Fruit fly (Drosophila melanogaster): ENCODE results near the gene Muc91C.

The Muc91C gene

dm6 chr3R:18692619-18693018, at the start of gene Muc91C:
Gene Muc91C (minus strand): TSS chr3R:18692719.
- TF ChIP-seq h (optimal IDR thresholded peaks at IDR 0.05): no peak
- TF ChIP-seq insv (optimal IDR thresholded peaks at IDR 0.05): no peak
- no peak for TF ChIP-seq ttk (optimal IDR thresholded peaks at IDR 0.05)
- no peak for TF ChIP-seq Sin3A (optimal IDR thresholded peaks at IDR 0.05)
- TF ChIP-seq Myc (optimal IDR thresholded peaks at IDR 0.05): no peak
- no peak for TF ChIP-seq psq (optimal IDR thresholded peaks at IDR 0.05)

DNA sequence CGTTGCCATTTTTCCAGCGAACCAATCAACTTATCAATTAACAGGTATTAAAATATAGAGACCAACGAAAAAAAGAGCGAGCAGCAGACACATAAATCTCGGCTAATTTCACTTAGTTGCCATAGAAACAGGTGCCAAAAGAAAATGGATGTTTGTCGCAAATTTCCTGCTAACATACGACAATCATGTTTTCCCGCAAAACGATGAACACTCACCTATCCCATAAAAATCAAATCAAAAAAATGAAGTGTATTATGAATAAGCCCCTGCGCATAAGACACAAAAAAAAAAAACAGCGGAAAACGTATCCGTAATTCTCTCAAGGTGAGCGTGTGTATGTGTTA, 49.3 kb upstream of the Muc91C start:
- TF ChIP-seq h (optimal IDR thresholded peaks at IDR 0.05): no peak
- TF ChIP-seq psq (optimal IDR thresholded peaks at IDR 0.05): no peak
- TF ChIP-seq ttk (optimal IDR thresholded peaks at IDR 0.05): no peak
- no peak for TF ChIP-seq Myc (optimal IDR thresholded peaks at IDR 0.05)
- TF ChIP-seq Sin3A (optimal IDR thresholded peaks at IDR 0.05): no peak
- no peak for TF ChIP-seq insv (optimal IDR thresholded peaks at IDR 0.05)

dm6 chr3R:18741027-18741843, 48.7 kb upstream of the Muc91C start:
- TF ChIP-seq ttk (optimal IDR thresholded peaks at IDR 0.05): no peak
- no peak for TF ChIP-seq psq (optimal IDR thresholded peaks at IDR 0.05)
- TF ChIP-seq Myc (optimal IDR thresholded peaks at IDR 0.05): no peak
- no peak for TF ChIP-seq insv (optimal IDR thresholded peaks at IDR 0.05)
- TF ChIP-seq h (optimal IDR thresholded peaks at IDR 0.05): no peak
- no peak for TF ChIP-seq Sin3A (optimal IDR thresholded peaks at IDR 0.05)

- TF ChIP-seq ttk (optimal IDR thresholded peaks at IDR 0.05): no peak
- TF ChIP-seq psq (optimal IDR thresholded peaks at IDR 0.05): no peak
- no peak for TF ChIP-seq h (optimal IDR thresholded peaks at IDR 0.05)
- TF ChIP-seq Sin3A (optimal IDR thresholded peaks at IDR 0.05): no peak
- no peak for TF ChIP-seq Myc (optimal IDR thresholded peaks at IDR 0.05)
- no peak for TF ChIP-seq insv (optimal IDR thresholded peaks at IDR 0.05)
These were observed 47.7 kb upstream of the Muc91C start for dm6 chr3R:18739978-18740954.

DNA sequence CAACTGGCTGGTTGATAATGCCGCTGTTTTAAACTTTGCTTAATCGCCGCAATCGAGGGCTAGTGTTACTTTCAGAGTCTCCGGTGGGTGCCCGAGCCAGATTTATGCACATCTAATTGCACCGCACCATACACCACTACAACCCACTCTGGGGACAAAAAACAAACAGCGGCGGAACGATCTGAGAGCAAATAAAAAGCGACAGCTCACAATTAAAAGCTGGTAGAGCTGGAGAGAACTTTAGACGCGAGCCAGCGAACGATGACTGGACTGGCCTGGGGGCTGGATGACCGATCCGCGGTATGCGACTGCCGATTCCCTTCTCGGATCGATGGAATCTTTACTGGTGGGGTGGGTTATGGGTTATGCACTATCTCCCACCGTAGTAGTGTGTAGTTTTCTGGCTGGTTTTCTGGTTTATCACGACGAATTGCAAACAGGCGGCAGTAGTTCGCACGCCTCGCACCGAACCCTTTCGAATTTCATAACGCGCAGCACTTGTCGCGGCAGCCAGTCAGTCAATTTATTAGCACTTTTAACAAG, 47.0 kb upstream of the Muc91C start:
- TF ChIP-seq h (optimal IDR thresholded peaks at IDR 0.05) (no peak), Sin3A (optimal IDR thresholded peaks at IDR 0.05) (no peak), insv (optimal IDR thresholded peaks at IDR 0.05) (no peak), psq (optimal IDR thresholded peaks at IDR 0.05) (no peak), Myc (optimal IDR thresholded peaks at IDR 0.05) (no peak), ttk (optimal IDR thresholded peaks at IDR 0.05) (no peak)

- no peak for TF ChIP-seq h (optimal IDR thresholded peaks at IDR 0.05)
- TF ChIP-seq insv (optimal IDR thresholded peaks at IDR 0.05): no peak
- TF ChIP-seq psq (optimal IDR thresholded peaks at IDR 0.05): no peak
- TF ChIP-seq ttk (optimal IDR thresholded peaks at IDR 0.05): no peak
- TF ChIP-seq Myc (optimal IDR thresholded peaks at IDR 0.05): no peak
- no peak for TF ChIP-seq Sin3A (optimal IDR thresholded peaks at IDR 0.05)
These were observed 46.4 kb upstream of the Muc91C start for dm6 chr3R:18738705-18739434.

DNA sequence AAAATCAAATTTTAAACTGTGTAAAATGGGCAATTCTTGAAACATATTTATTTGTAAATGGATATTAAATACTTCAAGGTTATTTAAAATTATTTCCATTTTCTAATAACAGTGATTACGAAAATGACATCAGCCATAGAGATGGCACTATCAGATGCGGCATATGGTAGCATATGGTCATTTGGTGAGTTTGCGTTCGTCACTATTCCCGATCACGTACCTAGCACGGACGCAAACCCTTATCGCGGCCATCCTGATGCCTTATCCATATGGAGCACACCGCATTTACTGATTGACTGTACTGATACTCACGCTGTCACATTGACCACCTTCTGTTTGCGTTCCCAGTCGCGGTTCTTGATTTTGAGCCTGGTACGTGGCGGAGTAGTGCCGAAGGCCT, 45.6 kb upstream of the Muc91C start:
- TF ChIP-seq h (optimal IDR thresholded peaks at IDR 0.05) (no peak), insv (optimal IDR thresholded peaks at IDR 0.05) (no peak), Sin3A (optimal IDR thresholded peaks at IDR 0.05) (no peak), Myc (optimal IDR thresholded peaks at IDR 0.05) (no peak), ttk (optimal IDR thresholded peaks at IDR 0.05) (no peak), psq (optimal IDR thresholded peaks at IDR 0.05) (no peak)

dm6 chr3R:18733580-18733979, 41.1 kb upstream of the Muc91C start:
- TF ChIP-seq Sin3A (optimal IDR thresholded peaks at IDR 0.05) (no peak), h (optimal IDR thresholded peaks at IDR 0.05) (no peak), insv (optimal IDR thresholded peaks at IDR 0.05) (no peak), Myc (optimal IDR thresholded peaks at IDR 0.05) (no peak), psq (optimal IDR thresholded peaks at IDR 0.05) (no peak), ttk (optimal IDR thresholded peaks at IDR 0.05) (no peak)

DNA sequence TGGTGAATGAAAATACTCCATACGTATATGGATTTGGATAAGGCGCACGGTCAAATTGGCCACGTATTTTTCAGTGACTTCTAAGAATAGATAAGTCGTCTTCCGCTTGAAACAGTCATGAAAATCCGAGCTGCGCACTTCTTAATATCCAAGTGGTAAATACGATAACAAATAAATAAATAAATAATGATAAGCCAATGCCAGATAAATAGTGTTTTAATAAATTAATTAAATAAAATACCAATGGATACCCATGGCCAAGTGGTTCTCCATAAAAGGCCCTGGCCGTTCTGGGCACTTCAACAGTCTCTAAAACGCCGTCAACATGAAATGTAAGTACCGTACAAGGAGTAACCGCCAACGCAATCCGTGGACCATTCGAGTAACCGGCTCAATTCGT, 39.9 kb upstream of the Muc91C start, which contains the start of gene CG14302:
TSS of gene CG14302 (plus strand) at position 301 of the 400 bp plus-strand sequence.
- TF ChIP-seq h (optimal IDR thresholded peaks at IDR 0.05) (no peak), ttk (optimal IDR thresholded peaks at IDR 0.05) (no peak), Sin3A (optimal IDR thresholded peaks at IDR 0.05) (no peak), Myc (optimal IDR thresholded peaks at IDR 0.05) (no peak), psq (optimal IDR thresholded peaks at IDR 0.05) (no peak)

DNA sequence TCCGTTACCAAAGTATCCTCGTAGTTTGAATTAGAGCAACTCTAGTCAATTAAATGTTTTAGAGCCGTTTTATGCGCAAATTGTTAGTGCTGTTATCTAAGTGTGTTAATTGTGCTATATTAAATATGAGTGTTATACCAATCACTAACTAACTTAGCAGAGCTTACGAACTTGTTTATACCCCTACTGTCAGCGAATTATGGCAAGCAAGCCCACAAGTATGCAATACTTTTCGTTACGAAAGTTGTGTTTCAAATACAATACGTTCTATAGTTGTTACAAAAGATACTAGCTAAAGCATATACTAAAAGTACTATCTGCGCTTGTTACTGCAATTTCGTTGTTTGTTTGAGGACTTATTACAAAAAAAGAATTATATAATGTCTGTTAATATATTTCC, 38.7 kb upstream of the Muc91C start:
- TF ChIP-seq insv (optimal IDR thresholded peaks at IDR 0.05): no peak
- TF ChIP-seq ttk (optimal IDR thresholded peaks at IDR 0.05): no peak
- TF ChIP-seq Myc (optimal IDR thresholded peaks at IDR 0.05): no peak
- TF ChIP-seq psq (optimal IDR thresholded peaks at IDR 0.05): no peak

DNA sequence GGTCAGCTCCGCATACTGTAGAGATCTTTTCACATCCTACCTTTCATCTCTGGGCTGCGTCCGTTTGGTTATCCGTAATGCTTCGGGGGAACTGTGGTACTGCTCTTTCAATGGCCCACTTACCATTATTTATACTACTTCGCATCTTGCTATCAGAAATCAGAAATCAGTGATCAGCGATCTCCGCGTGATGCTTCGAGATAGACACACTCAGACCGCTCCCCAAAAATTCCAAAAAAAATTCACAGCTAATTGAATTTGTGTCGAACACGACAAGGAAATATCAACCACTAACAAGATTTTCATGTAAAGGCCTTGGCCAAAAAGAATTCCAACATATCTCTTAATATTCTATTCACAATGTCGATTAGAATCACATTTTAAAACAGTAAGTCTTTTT, 35.8 kb upstream of the Muc91C start, which contains the start of gene CG7715:
TSS of gene CG7715 (minus strand) at position 101 of the 400 bp plus-strand sequence.
- TF ChIP-seq ttk (optimal IDR thresholded peaks at IDR 0.05) (no peak), Myc (optimal IDR thresholded peaks at IDR 0.05) (no peak), psq (optimal IDR thresholded peaks at IDR 0.05) (no peak), insv (optimal IDR thresholded peaks at IDR 0.05) (no peak), h (optimal IDR thresholded peaks at IDR 0.05) (no peak), Sin3A (optimal IDR thresholded peaks at IDR 0.05) (no peak)

All from Kc167 (cell line).